Fruit fly (Drosophila melanogaster): ENCODE measurements around the gene dbe.

DNA sequence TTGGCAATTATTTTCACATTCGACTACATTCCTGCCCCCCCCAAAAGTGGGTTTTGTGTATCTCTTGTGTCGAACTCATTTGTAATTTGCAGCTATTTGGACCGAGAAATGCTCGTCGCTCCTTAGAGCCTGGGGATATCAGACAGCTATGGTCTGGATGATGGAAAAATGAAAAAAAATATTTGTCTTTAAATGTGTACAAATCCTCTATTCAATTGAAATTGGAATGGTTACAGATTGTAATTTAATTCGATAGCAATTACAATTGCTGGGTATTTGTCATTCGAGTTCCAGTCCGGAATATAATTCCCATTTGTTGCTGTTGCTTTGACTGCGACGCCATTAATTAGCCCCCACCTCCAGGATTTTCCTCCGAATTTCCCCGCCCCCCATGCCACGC, 20.1 kb upstream of the dbe start:
- TF ChIP-seq Hr78 (GFP tag; optimal IDR thresholded peaks at IDR 0.05) (no peak), OdsH (GFP tag; optimal IDR thresholded peaks at IDR 0.05) (no peak), Rel (GFP tag; optimal IDR thresholded peaks at IDR 0.05) (no peak), Rel (tag; optimal IDR thresholded peaks at IDR 0.05) (no peak), usp (GFP tag; optimal IDR thresholded peaks at IDR 0.05) (no peak), Abd-B (GFP tag; optimal IDR thresholded peaks at IDR 0.05) (no peak), psq (GFP tag; optimal IDR thresholded peaks at IDR 0.05) (no peak), CG32264 (GFP tag; optimal IDR thresholded peaks at IDR 0.05) (no peak), lola (GFP tag; optimal IDR thresholded peaks at IDR 0.05) (no peak), Hr83 (GFP tag; optimal IDR thresholded peaks at IDR 0.05; ENCODE audit: poor library complexity, severe bottlenecking) (no peak), h (GFP tag; optimal IDR thresholded peaks at IDR 0.05) (no peak)

All from whole organism, wandering third instar larva.